Fruit fly (Drosophila melanogaster) whole organism, embryonic: ENCODE data around the gene MTF-1.

ENCODE experiments used
- Atf3 ChIP-seq: fragments of 200-800 bp; sonication (Bioruptor generic); optimal IDR thresholded peaks from 3 replicates; lab custom pipeline; 2016; ENCODE audit warnings: missing biosample characterization, missing genetic modification characterization
- Bteb2 ChIP-seq: fragments of 200-800 bp; sonication (Bioruptor generic); optimal IDR thresholded peaks from 2 replicates; lab custom pipeline; 2016; ENCODE audit warnings: missing biosample characterization, missing genetic modification characterization
- CG10209 ChIP-seq: fragments of 200-800 bp; sonication (Bioruptor generic); optimal IDR thresholded peaks from 3 replicates; lab custom pipeline; 2017; ENCODE audit warnings: missing biosample characterization, mild to moderate bottlenecking, missing genetic modification characterization, missing genetic modification reagents
- CG11085 ChIP-seq: fragments of 200-800 bp; sonication (Bioruptor generic); IDR thresholded peaks from 2 replicates; pipeline ENCODE4 v1.3.6; 2022; ENCODE audit warnings: missing biosample characterization, missing genetic modification characterization
- CG11247 ChIP-seq: fragments of 200-800 bp; sonication (Bioruptor generic); IDR thresholded peaks from 2 replicates; pipeline ENCODE4 v1.3.6; 2022; ENCODE audit warnings: missing biosample characterization, missing genetic modification characterization
- CG11560 ChIP-seq: fragments of 200-800 bp; sonication (Bioruptor generic); IDR thresholded peaks from 3 replicates; pipeline ENCODE4 v1.3.6; 2022; ENCODE audit warnings: missing biosample characterization, missing genetic modification characterization
- CG11696 ChIP-seq: fragments of 200-800 bp; sonication (Bioruptor generic); IDR thresholded peaks from 2 replicates; pipeline ENCODE4 v1.3.6; 2022; ENCODE audit warnings: missing biosample characterization, missing genetic modification characterization
- CG11723 ChIP-seq: fragments of 200-800 bp; sonication (Bioruptor generic); optimal IDR thresholded peaks from 2 replicates; lab custom pipeline; 2017; ENCODE audit warnings: missing biosample characterization, mild to moderate bottlenecking, missing genetic modification characterization
- CG12071 ChIP-seq: fragments of 200-800 bp; sonication (Bioruptor generic); optimal IDR thresholded peaks from 3 replicates; lab custom pipeline; 2018; ENCODE audit warnings: missing biosample characterization, mild to moderate bottlenecking, missing genetic modification characterization
- CG14710 ChIP-seq: fragments of 200-800 bp; sonication (Bioruptor generic); optimal IDR thresholded peaks from 3 replicates; lab custom pipeline; 2019; ENCODE audit warnings: missing biosample characterization, mild to moderate bottlenecking, missing genetic modification characterization, moderate library complexity
- CG16813 ChIP-seq: fragments of 200-800 bp; sonication (Bioruptor generic); IDR thresholded peaks from 3 replicates; pipeline ENCODE4 v1.3.6; 2022; ENCODE audit warnings: missing biosample characterization, missing genetic modification characterization; ENCODE audit not compliant: partially characterized antibody
- CG18619 ChIP-seq: fragments of 200-800 bp; sonication (Bioruptor generic); optimal IDR thresholded peaks from 3 replicates; lab custom pipeline; 2017; ENCODE audit warnings: missing biosample characterization, mild to moderate bottlenecking, missing genetic modification characterization
- CG31224 ChIP-seq: fragments of 200-800 bp; sonication (Bioruptor generic); IDR thresholded peaks from 2 replicates; pipeline ENCODE4 v1.3.6; 2022; ENCODE audit warnings: missing biosample characterization, missing genetic modification characterization
- CG32772 ChIP-seq: fragments of 200-800 bp; sonication (Bioruptor generic); IDR thresholded peaks from 2 replicates; pipeline ENCODE4 v1.3.6; 2022; ENCODE audit warnings: missing biosample characterization, missing genetic modification characterization
- CG3726 ChIP-seq: fragments of 200-800 bp; sonication (Bioruptor generic); IDR thresholded peaks from 3 replicates; pipeline ENCODE4, ENCODE4 v1.3.6; 2022; ENCODE audit warnings: missing biosample characterization, missing genetic modification characterization
- CG3847 ChIP-seq: fragments of 200-800 bp; sonication (Bioruptor generic); IDR thresholded peaks from 2 replicates; pipeline ENCODE4 v1.3.6; 2022; ENCODE audit warnings: missing biosample characterization, missing genetic modification characterization
- CG5180 ChIP-seq: fragments of 200-800 bp; sonication (Bioruptor generic); optimal IDR thresholded peaks from 3 replicates; lab custom pipeline; 2017; ENCODE audit warnings: missing biosample characterization, missing genetic modification characterization, mild to moderate bottlenecking, moderate library complexity, missing genetic modification reagents
- CG6765 ChIP-seq: fragments of 200-800 bp; sonication (Bioruptor generic); optimal IDR thresholded peaks from 3 replicates; lab custom pipeline; 2017; ENCODE audit warnings: missing biosample characterization, mild to moderate bottlenecking, missing genetic modification characterization
- CG6854 ChIP-seq: fragments of 200-800 bp; sonication (Bioruptor generic); optimal IDR thresholded peaks from 3 replicates; lab custom pipeline; 2017; ENCODE audit warnings: missing biosample characterization, mild to moderate bottlenecking, missing genetic modification characterization
- CG7786 ChIP-seq: fragments of 200-800 bp; sonication (Bioruptor generic); optimal IDR thresholded peaks from 2 replicates; lab custom pipeline; 2016; ENCODE audit warnings: missing biosample characterization, missing genetic modification characterization
- CG8290 ChIP-seq, 3 experiments: fragments of 200-800 bp; sonication (Bioruptor generic); optimal IDR thresholded peaks; 2 replicates each; lab custom pipeline; 2016 to 2019; ENCODE audit warnings: missing biosample characterization in 3 of 3, missing genetic modification characterization in 3 of 3, mild to moderate bottlenecking in 2 of 3, moderate library complexity in 1 of 3
- CG8944 ChIP-seq: fragments of 200-800 bp; sonication (Bioruptor generic); optimal IDR thresholded peaks from 3 replicates; lab custom pipeline; 2016; ENCODE audit warnings: missing biosample characterization, missing genetic modification characterization
- CG9609 ChIP-seq: fragments of 200-800 bp; sonication (Bioruptor generic); optimal IDR thresholded peaks from 3 replicates; lab custom pipeline; 2016; ENCODE audit warnings: missing biosample characterization, missing genetic modification characterization
- CG9932 ChIP-seq: fragments of 200-800 bp; sonication (Bioruptor generic); IDR thresholded peaks from 2 replicates; pipeline ENCODE4 v1.3.6; 2022; ENCODE audit warnings: missing biosample characterization, missing genetic modification characterization
- CHES-1-like ChIP-seq: fragments of 200-800 bp; sonication (Bioruptor generic); optimal IDR thresholded peaks from 2 replicates; lab custom pipeline; 2016; ENCODE audit warnings: missing biosample characterization, missing genetic modification characterization
- Dll ChIP-seq: fragments of 200-800 bp; sonication (Bioruptor generic); IDR thresholded peaks from 4 replicates; pipeline ENCODE4 v1.3.6; 2022; ENCODE audit warnings: missing biosample characterization, missing genetic modification characterization; ENCODE audit not compliant: partially characterized antibody
- Hr39 ChIP-seq: fragments of >200 bp; optimal IDR thresholded peaks from 2 replicates; lab custom pipeline; 2017
- Hsf ChIP-seq: fragments of 200-800 bp; sonication (Bioruptor generic); optimal IDR thresholded peaks from 3 replicates; lab custom pipeline; 2016; ENCODE audit warnings: missing biosample characterization, missing genetic modification characterization
- Lpt ChIP-seq: fragments of >200 bp; optimal IDR thresholded peaks from 2 replicates; lab custom pipeline; 2018; ENCODE audit warnings: missing biosample characterization, missing genetic modification characterization
- Meics ChIP-seq: fragments of 200-800 bp; sonication (Bioruptor generic); optimal IDR thresholded peaks from 2 replicates; lab custom pipeline; 2017; ENCODE audit warnings: missing biosample characterization, mild to moderate bottlenecking, missing genetic modification characterization
- Sry-δ ChIP-seq: fragments of 200-800 bp; sonication (Bioruptor generic); optimal IDR thresholded peaks from 2 replicates; lab custom pipeline; 2016; ENCODE audit warnings: missing biosample characterization, missing genetic modification characterization
- al ChIP-seq: fragments of 200-800 bp; sonication (Bioruptor generic); IDR thresholded peaks from 2 replicates; pipeline ENCODE4 v1.3.6; 2022; ENCODE audit warnings: missing biosample characterization, missing genetic modification characterization
- az2 ChIP-seq: fragments of 200-800 bp; sonication (Bioruptor generic); optimal IDR thresholded peaks from 3 replicates; lab custom pipeline; 2016; ENCODE audit warnings: missing biosample characterization, missing genetic modification characterization
- caup ChIP-seq: fragments of 200-800 bp; sonication (Bioruptor generic); optimal IDR thresholded peaks from 3 replicates; lab custom pipeline; 2017; ENCODE audit warnings: missing biosample characterization, mild to moderate bottlenecking, missing genetic modification characterization, moderate library complexity; ENCODE audit not compliant: severe bottlenecking
- ci ChIP-seq: fragments of 200-800 bp; sonication (Bioruptor generic); IDR thresholded peaks from 3 replicates; pipeline ENCODE4 v1.3.6; 2022; ENCODE audit warnings: missing biosample characterization, missing genetic modification characterization
- crp ChIP-seq, 2 experiments: fragments of 200-800 bp; sonication (Bioruptor generic); optimal IDR thresholded peaks; 2 replicates in 1 of 2; 3 replicates in 1 of 2; lab custom pipeline; 2017; ENCODE audit warnings: missing biosample characterization in 2 of 2, missing genetic modification characterization in 2 of 2, mild to moderate bottlenecking in 1 of 2, moderate library complexity in 1 of 2
- grau ChIP-seq: fragments of 200-800 bp; optimal IDR thresholded peaks from 3 replicates; lab custom pipeline; 2019; ENCODE audit warnings: missing biosample characterization, mild to moderate bottlenecking, missing genetic modification characterization, moderate library complexity
- grn ChIP-seq: fragments of 200-800 bp; sonication (Bioruptor generic); optimal IDR thresholded peaks from 3 replicates; lab custom pipeline; 2017; ENCODE audit warnings: missing biosample characterization, missing genetic modification characterization
- ham ChIP-seq: fragments of 200-800 bp; sonication (Bioruptor generic); IDR thresholded peaks from 2 replicates; pipeline ENCODE4 v1.3.6; 2022; ENCODE audit warnings: missing biosample characterization, missing genetic modification characterization
- hbn ChIP-seq: fragments of 200-800 bp; sonication (Bioruptor generic); IDR thresholded peaks from 2 replicates; pipeline ENCODE4 v1.3.6; 2022; ENCODE audit warnings: missing biosample characterization, missing genetic modification characterization; ENCODE audit not compliant: partially characterized antibody
- hth ChIP-seq: fragments of >200 bp; optimal IDR thresholded peaks from 2 replicates; lab custom pipeline; 2017; ENCODE audit warnings: inconsistent platforms
- mirr ChIP-seq: fragments of 200-800 bp; sonication (Bioruptor generic); optimal IDR thresholded peaks from 3 replicates; lab custom pipeline; 2018; ENCODE audit warnings: missing biosample characterization, mild to moderate bottlenecking, missing genetic modification characterization
- oc ChIP-seq: fragments of 200-800 bp; sonication (Bioruptor generic); optimal IDR thresholded peaks from 2 replicates; lab custom pipeline; 2018; ENCODE audit warnings: missing biosample characterization, mild to moderate bottlenecking, missing genetic modification characterization, moderate library complexity
- pita ChIP-seq: fragments of 200-800 bp; sonication (Bioruptor generic); optimal IDR thresholded peaks from 2 replicates; lab custom pipeline; 2017; ENCODE audit warnings: missing biosample characterization, mild to moderate bottlenecking, missing genetic modification characterization
- psq ChIP-seq: fragments of 200-800 bp; sonication (Bioruptor generic); optimal IDR thresholded peaks from 2 replicates; lab custom pipeline; 2017; ENCODE audit warnings: missing biosample characterization, missing genetic modification characterization
- repo ChIP-seq: fragments of 200-800 bp; sonication (Bioruptor generic); optimal IDR thresholded peaks from 2 replicates; lab custom pipeline; 2016; ENCODE audit warnings: missing biosample characterization, missing genetic modification characterization
- tap ChIP-seq: fragments of 200-800 bp; optimal IDR thresholded peaks from 3 replicates; lab custom pipeline; 2019; ENCODE audit warnings: missing biosample characterization, mild to moderate bottlenecking, missing genetic modification characterization, moderate library complexity
- trh ChIP-seq: fragments of 200-800 bp; sonication (Bioruptor generic); optimal IDR thresholded peaks from 2 replicates; lab custom pipeline; 2016; ENCODE audit warnings: missing biosample characterization, missing genetic modification characterization
- unpg ChIP-seq: fragments of 200-800 bp; sonication (Bioruptor generic); optimal IDR thresholded peaks from 3 replicates; lab custom pipeline; 2018; ENCODE audit warnings: missing biosample characterization, mild to moderate bottlenecking, missing genetic modification characterization, moderate library complexity

The MTF-1 gene

dm6 chr3L:9422636-9423419, 7.3 kb upstream of the MTF-1 start, which contains the start of gene aay (continued):
- TF ChIP-seq pita (GFP tag; lab: Kevin White, UChicago), result no peak
- TF ChIP-seq hbn (GFP tag; lab: Robert Waterston, UW), result no peak
- TF ChIP-seq Hsf (GFP tag; lab: Kevin White, UChicago), result peak; percentile 99
- TF ChIP-seq CG3847 (GFP tag; lab: Robert Waterston, UW), result peak; percentile 98
- peak; percentile 99 for TF ChIP-seq caup (GFP tag; lab: Kevin White, UChicago)
- TF ChIP-seq CG6854 (GFP tag; lab: Kevin White, UChicago), result peak; percentile 98
- peak; percentile 96 for TF ChIP-seq al
- TF ChIP-seq Bteb2 (GFP tag; lab: Kevin White, UChicago), result peak; percentile 99
- TF ChIP-seq CG3726 (GFP tag; lab: Robert Waterston, UW), result peak; percentile 98
- peak; percentile 99 for TF ChIP-seq CG18619 (GFP tag; lab: Kevin White, UChicago)
- TF ChIP-seq Dll, result 0 out of 4 replicates have a peak, but pooled peaks have one; percentile 18
- TF ChIP-seq CG8944, result peak; percentile 95
- peak; percentile 98 for TF ChIP-seq CG6765 (GFP tag; lab: Kevin White, UChicago)
- peak; percentile 95 for TF ChIP-seq repo (GFP tag; lab: Kevin White, UChicago)
- peak; percentile 97 for TF ChIP-seq CG11247 (GFP tag; lab: Robert Waterston, UW)
- peak; percentile 94 for TF ChIP-seq CG31224 (GFP tag; lab: Robert Waterston, UW)
- TF ChIP-seq az2 (GFP tag; lab: Kevin White, UChicago), result peak; percentile 99
- TF ChIP-seq CG14710, result peak; percentile 98
- peak; percentile 92 for TF ChIP-seq ham
- peak; percentile 99 for TF ChIP-seq CG8290 (GFP tag; optimal IDR thresholded peaks at IDR 0.05; lab: Kevin White, UChicago)
- TF ChIP-seq CG8290 (tag; optimal IDR thresholded peaks at IDR 0.05; lab: Kevin White, UChicago), result peak; percentile 90 to 93
- TF ChIP-seq mirr, result peak; percentile 90
- peak; percentile 99 for TF ChIP-seq unpg
- peak; percentile 97 for TF ChIP-seq Atf3 (GFP tag; lab: Kevin White, UChicago)
- TF ChIP-seq CG32772 (GFP tag; lab: Robert Waterston, UW), result peak; percentile 98
- TF ChIP-seq CG11085 (GFP tag; lab: Robert Waterston, UW), result peak; percentile 96
- peak in 1 of 2 experiments; percentile 75 for TF ChIP-seq crp (GFP tag; optimal IDR thresholded peaks at IDR 0.05; lab: Kevin White, UChicago)
- no peak for TF ChIP-seq Lpt (GFP tag; lab: Kevin White, UChicago)
- TF ChIP-seq psq (GFP tag; lab: Kevin White, UChicago), result peak; percentile 96
- TF ChIP-seq CG11723 (GFP tag; lab: Kevin White, UChicago), result peak; percentile 97
- TF ChIP-seq oc, result peak; percentile 99
- peak; percentile 99 for TF ChIP-seq ci (GFP tag; lab: Robert Waterston, UW)
- TF ChIP-seq trh (GFP tag; lab: Kevin White, UChicago), result peak; percentile 97
- peak; percentile 98 for TF ChIP-seq Meics (GFP tag; lab: Kevin White, UChicago)
- no peak for TF ChIP-seq Hr39
- no peak for TF ChIP-seq hth (lab: Kevin White, UChicago)
- TF ChIP-seq CG11560 (tag; lab: Robert Waterston, UW), result peak; percentile 91
- TF ChIP-seq grau (tag; lab: Kevin White, UChicago), result peak; percentile 99
- TF ChIP-seq CG16813 (GFP tag; lab: Robert Waterston, UW), result no peak
- peak; percentile 93 for TF ChIP-seq CG5180 (GFP tag; lab: Kevin White, UChicago)
- TF ChIP-seq CG9609 (GFP tag; lab: Kevin White, UChicago), result peak; percentile 97
- peak; percentile 97 for TF ChIP-seq CG7786
- TF ChIP-seq CG9932, result peak; percentile 97
- TF ChIP-seq CHES-1-like (GFP tag; lab: Kevin White, UChicago), result peak; percentile 97
- peak; percentile 99 for TF ChIP-seq CG10209 (GFP tag; lab: Kevin White, UChicago)
- TF ChIP-seq Sry-δ (GFP tag; lab: Kevin White, UChicago), result peak; percentile 66
- TF ChIP-seq CG11696 (GFP tag; lab: Robert Waterston, UW), result peak; percentile 94
- peak; percentile 99 for TF ChIP-seq tap (tag; lab: Kevin White, UChicago)
- peak; percentile 98 for TF ChIP-seq CG12071 (GFP tag; lab: Kevin White, UChicago)
- TF ChIP-seq grn (GFP tag; lab: Kevin White, UChicago), result peak; percentile 100
